Worm (Caenorhabditis elegans) whole organism, young adult: ENCODE results near the gene cest-32.

Experiments
- C06A6.2 ChIP-seq: fragments of 200-800 bp; sonication (Bioruptor generic); conservative IDR thresholded peaks from 2 replicates; pipeline ENCODE4 v1.3.6; 2022; ENCODE audit warnings: missing genetic modification characterization, missing compliant biosample characterization
- F10E7.11 ChIP-seq: sonication (generic microtip); optimal IDR thresholded peaks from 2 replicates; lab custom pipeline; 2017; ENCODE audit warnings: mild to moderate bottlenecking, missing genetic modification characterization, moderate library complexity, missing compliant biosample characterization
- F23B12.7 ChIP-seq: sonication (generic microtip); optimal IDR thresholded peaks from 2 replicates; lab custom pipeline; 2017; ENCODE audit warnings: missing genetic modification characterization, mild to moderate bottlenecking, missing compliant biosample characterization, antibody characterized with exemption, moderate library complexity; ENCODE audit not compliant: insufficient read depth
- F33H1.4 ChIP-seq: fragments of 200-800 bp; sonication (Bioruptor generic); IDR thresholded peaks from 2 replicates; pipeline ENCODE4 v1.3.6; 2022; ENCODE audit warnings: missing genetic modification reagents, missing genetic modification characterization, missing compliant biosample characterization
- F39B2.1 ChIP-seq: fragments of 200-800 bp; sonication (Bioruptor generic); IDR thresholded peaks from 2 replicates; pipeline ENCODE4 v1.3.6; 2022; ENCODE audit warnings: missing genetic modification reagents, missing genetic modification characterization, missing compliant biosample characterization
- F55B11.4 ChIP-seq: sonication (generic microtip); optimal IDR thresholded peaks from 2 replicates; lab custom pipeline; 2016; ENCODE audit warnings: missing compliant biosample characterization, missing genetic modification characterization, borderline replicate concordance; ENCODE audit not compliant: insufficient read depth
- F57A8.1 ChIP-seq: fragments of 200-800 bp; sonication (Bioruptor generic); optimal IDR thresholded peaks from 2 replicates; lab custom pipeline; 2018; ENCODE audit warnings: mild to moderate bottlenecking, missing genetic modification characterization, moderate library complexity, missing compliant biosample characterization
- T07F8.4 ChIP-seq: sonication (generic microtip); optimal IDR thresholded peaks from 2 replicates; lab custom pipeline; 2016; ENCODE audit warnings: mild to moderate bottlenecking, missing genetic modification characterization, moderate library complexity, missing compliant biosample characterization
- Y53G8AR.9 ChIP-seq: fragments of 200-800 bp; sonication (Bioruptor generic); conservative IDR thresholded peaks from 2 replicates; pipeline ENCODE4 v1.3.6; 2022; ENCODE audit warnings: missing genetic modification reagents, missing genetic modification characterization, missing compliant biosample characterization
- Y67H2A.10 ChIP-seq: fragments of 200-800 bp; sonication (Bioruptor generic); conservative IDR thresholded peaks from 2 replicates; pipeline ENCODE4 v1.3.6; 2022; ENCODE audit warnings: missing genetic modification reagents, missing genetic modification characterization, missing compliant biosample characterization
- Y79H2A.3 ChIP-seq: fragments of 200-800 bp; sonication (Bioruptor generic); conservative IDR thresholded peaks from 2 replicates; pipeline ENCODE4 v1.3.6; 2022; ENCODE audit warnings: missing genetic modification reagents, missing genetic modification characterization, missing compliant biosample characterization
- ama-1 ChIP-seq, 3 experiments: fragments of 150-350 bp in 1 of 3; sonication (generic microtip) in 2 of 3; optimal IDR thresholded peaks; 2 replicates each; lab custom pipeline; 2014 to 2018; ENCODE audit warnings: missing biosample characterization in 2 of 3, missing genetic modification characterization in 2 of 3, missing genetic modification reagents in 2 of 3
- aptf-2 ChIP-seq: fragments of 200-800 bp; sonication (Bioruptor generic); conservative IDR thresholded peaks from 2 replicates; pipeline ENCODE4 v1.3.6; 2022; ENCODE audit warnings: missing genetic modification reagents, missing genetic modification characterization, missing compliant biosample characterization
- aptf-3 ChIP-seq: fragments of 200-800 bp; sonication (Bioruptor generic); IDR thresholded peaks from 2 replicates; pipeline ENCODE4 v1.3.6; 2022; ENCODE audit warnings: missing genetic modification characterization, missing compliant biosample characterization
- athp-1 ChIP-seq: sonication (generic microtip); optimal IDR thresholded peaks from 2 replicates; lab custom pipeline; 2017; ENCODE audit warnings: mild to moderate bottlenecking, missing genetic modification characterization, missing compliant biosample characterization
- bed-1 ChIP-seq: fragments of 200-800 bp; sonication (Bioruptor generic); IDR thresholded peaks from 2 replicates; pipeline ENCODE4 v1.3.6; 2022; ENCODE audit warnings: missing genetic modification reagents, missing genetic modification characterization, missing compliant biosample characterization
- cebp-1 ChIP-seq, 2 experiments: fragments of 200-800 bp in 1 of 2; sonication (Bioruptor generic) in 1 of 2; sonication (generic microtip) in 1 of 2; IDR thresholded peaks in 1 of 2; optimal IDR thresholded peaks in 1 of 2; 2 replicates each; pipeline versions ENCODE4 v1.3.6 to Lab custom; 2017 to 2022; ENCODE audit warnings: missing compliant biosample characterization in 2 of 2, missing genetic modification characterization in 2 of 2, mild to moderate bottlenecking in 1 of 2, missing genetic modification reagents in 1 of 2, moderate library complexity in 1 of 2
- cebp-2 ChIP-seq: fragments of 200-800 bp; sonication (Bioruptor generic); IDR thresholded peaks from 2 replicates; pipeline ENCODE4 v1.3.6; 2022; ENCODE audit warnings: missing genetic modification characterization, missing compliant biosample characterization
- ceh-100 ChIP-seq: fragments of 200-800 bp; sonication (Bioruptor generic); IDR thresholded peaks from 2 replicates; pipeline ENCODE4 v1.3.6; 2022; ENCODE audit warnings: missing genetic modification reagents, missing genetic modification characterization, missing compliant biosample characterization
- ceh-27 ChIP-seq: fragments of 200-800 bp; sonication (Bioruptor generic); optimal IDR thresholded peaks from 2 replicates; lab custom pipeline; 2018; ENCODE audit warnings: mild to moderate bottlenecking, missing genetic modification characterization, moderate library complexity, missing compliant biosample characterization
- ceh-79 ChIP-seq: sonication (generic microtip); optimal IDR thresholded peaks from 2 replicates; lab custom pipeline; 2017; ENCODE audit warnings: mild to moderate bottlenecking, missing genetic modification characterization, missing compliant biosample characterization
- ceh-91 ChIP-seq: fragments of 200-800 bp; sonication (Bioruptor generic); IDR thresholded peaks from 2 replicates; pipeline ENCODE4 v1.3.6; 2022; ENCODE audit warnings: missing genetic modification reagents, missing genetic modification characterization, missing compliant biosample characterization
- dpl-1 ChIP-seq: fragments of 150-350 bp; optimal IDR thresholded peaks from 2 replicates; lab custom pipeline; 2014; ENCODE audit warnings: missing biosample characterization, missing genetic modification reagents, missing genetic modification characterization
- efl-1 ChIP-seq: fragments of 150-350 bp; optimal IDR thresholded peaks from 2 replicates; lab custom pipeline; 2014; ENCODE audit warnings: missing biosample characterization, missing genetic modification reagents, missing genetic modification characterization
- ekl-4 ChIP-seq: fragments of 200-800 bp; sonication (Bioruptor generic); IDR thresholded peaks from 2 replicates; pipeline ENCODE4 v1.3.6; 2022; ENCODE audit warnings: missing genetic modification reagents, missing genetic modification characterization, missing compliant biosample characterization
- hrde-1 ChIP-seq: sonication (generic microtip); optimal IDR thresholded peaks from 2 replicates; lab custom pipeline; 2016; ENCODE audit warnings: missing genetic modification characterization, mild to moderate bottlenecking, missing compliant biosample characterization, moderate library complexity, missing genotype, missing genetic modification reagents, borderline replicate concordance
- hsf-1 ChIP-seq: fragments of 200-800 bp; sonication (Bioruptor generic); IDR thresholded peaks from 2 replicates; pipeline ENCODE4 v1.3.6; 2022; ENCODE audit warnings: missing genetic modification reagents, missing genetic modification characterization, missing compliant biosample characterization
- lag-1 ChIP-seq: fragments of 200-800 bp; sonication (Bioruptor generic); IDR thresholded peaks from 2 replicates; pipeline ENCODE4 v1.3.6; 2022; ENCODE audit warnings: missing genetic modification reagents, missing genetic modification characterization, missing compliant biosample characterization
- lin-35 ChIP-seq, 3 experiments: fragments of 150-350 bp in 2 of 3; sonication (generic microtip) in 1 of 3; optimal IDR thresholded peaks; 2 replicates each; lab custom pipeline; 2014 to 2018; ENCODE audit warnings: missing biosample characterization in 3 of 3, missing genetic modification characterization in 3 of 3, missing genetic modification reagents in 3 of 3
- madf-3 ChIP-seq: fragments of 200-800 bp; sonication (Bioruptor generic); IDR thresholded peaks from 2 replicates; pipeline ENCODE4 v1.3.6; 2022; ENCODE audit warnings: missing genetic modification reagents, missing genetic modification characterization, missing compliant biosample characterization
- madf-8 ChIP-seq: fragments of 200-800 bp; sonication (Bioruptor generic); conservative IDR thresholded peaks from 2 replicates; pipeline ENCODE4 v1.3.6; 2022; ENCODE audit warnings: missing genetic modification reagents, missing genetic modification characterization, missing compliant biosample characterization
- mel-28 ChIP-seq: sonication (generic microtip); optimal IDR thresholded peaks from 2 replicates; lab custom pipeline; 2016; ENCODE audit warnings: borderline replicate concordance, mild to moderate bottlenecking, missing genetic modification characterization, missing compliant biosample characterization
- mxl-1 ChIP-seq: sonication (generic microtip); optimal IDR thresholded peaks from 2 replicates; lab custom pipeline; 2016; ENCODE audit warnings: missing genetic modification characterization, missing compliant biosample characterization
- nfya-1 ChIP-seq: sonication (generic microtip); optimal IDR thresholded peaks from 2 replicates; lab custom pipeline; 2017; ENCODE audit warnings: antibody characterized with exemption, missing compliant biosample characterization, missing genetic modification characterization, borderline replicate concordance; ENCODE audit not compliant: insufficient read depth
- pbrm-1 ChIP-seq: fragments of 200-800 bp; sonication (Bioruptor generic); IDR thresholded peaks from 2 replicates; pipeline ENCODE4 v1.3.6; 2022; ENCODE audit warnings: missing genetic modification reagents, missing genetic modification characterization, missing compliant biosample characterization
- rcor-1 ChIP-seq: fragments of 200-800 bp; sonication (Bioruptor generic); IDR thresholded peaks from 2 replicates; pipeline ENCODE4 v1.3.6; 2022; ENCODE audit warnings: missing genetic modification reagents, missing genetic modification characterization, missing compliant biosample characterization
- snpc-1.1 ChIP-seq: sonication (generic microtip); optimal IDR thresholded peaks from 2 replicates; lab custom pipeline; 2017; ENCODE audit warnings: missing genetic modification characterization, mild to moderate bottlenecking, missing compliant biosample characterization, antibody characterized with exemption, moderate library complexity, missing genotype, missing genetic modification reagents; ENCODE audit not compliant: insufficient read depth
- snpc-4 ChIP-seq, 5 experiments: fragments of 150-350 bp in 1 of 5; sonication (generic microtip) in 4 of 5; optimal IDR thresholded peaks; 2 replicates each; lab custom pipeline; 2014 to 2018; ENCODE audit warnings: missing genetic modification characterization in 5 of 5, missing biosample characterization in 3 of 5, antibody characterized with exemption in 2 of 5, mild to moderate bottlenecking in 2 of 5, missing compliant biosample characterization in 2 of 5, missing genotype in 2 of 5, moderate library complexity in 2 of 5, missing genetic modification reagents in 1 of 5
- somi-1 ChIP-seq: fragments of 200-800 bp; sonication (Bioruptor generic); optimal IDR thresholded peaks from 2 replicates; lab custom pipeline; 2018; ENCODE audit warnings: mild to moderate bottlenecking, missing genetic modification characterization, missing compliant biosample characterization
- tbp1 ChIP-seq: fragments of 200-800 bp; sonication (Bioruptor generic); optimal IDR thresholded peaks from 2 replicates; lab custom pipeline; 2018; ENCODE audit warnings: mild to moderate bottlenecking, missing genetic modification characterization, missing compliant biosample characterization
- unc-62 ChIP-seq: fragments of 150-350 bp; optimal IDR thresholded peaks from 2 replicates; lab custom pipeline; 2014; ENCODE audit warnings: missing biosample characterization, missing genetic modification reagents, missing genetic modification characterization
- zfh-2 ChIP-seq: fragments of 200-800 bp; sonication (Bioruptor generic); conservative IDR thresholded peaks from 2 replicates; pipeline ENCODE4 v1.3.6; 2022; ENCODE audit warnings: missing genetic modification reagents, missing genetic modification characterization, missing compliant biosample characterization
- ztf-25 ChIP-seq: fragments of 200-800 bp; sonication (Bioruptor generic); IDR thresholded peaks from 2 replicates; pipeline ENCODE4 v1.3.6; 2022; ENCODE audit warnings: missing genetic modification reagents, missing genetic modification characterization, missing compliant biosample characterization
- ztf-26 ChIP-seq: sonication (generic microtip); optimal IDR thresholded peaks from 2 replicates; lab custom pipeline; 2017; ENCODE audit warnings: missing genetic modification characterization, missing compliant biosample characterization
- ztf-3 ChIP-seq: fragments of 200-800 bp; sonication (Bioruptor generic); optimal IDR thresholded peaks from 2 replicates; lab custom pipeline; 2018; ENCODE audit warnings: mild to moderate bottlenecking, missing genetic modification characterization, missing compliant biosample characterization
- ztf-6 ChIP-seq: fragments of 200-800 bp; sonication (Bioruptor generic); IDR thresholded peaks from 2 replicates; pipeline ENCODE4 v1.3.6; 2022; ENCODE audit warnings: missing genetic modification reagents, missing genetic modification characterization, missing compliant biosample characterization

Gene cest-32

DNA sequence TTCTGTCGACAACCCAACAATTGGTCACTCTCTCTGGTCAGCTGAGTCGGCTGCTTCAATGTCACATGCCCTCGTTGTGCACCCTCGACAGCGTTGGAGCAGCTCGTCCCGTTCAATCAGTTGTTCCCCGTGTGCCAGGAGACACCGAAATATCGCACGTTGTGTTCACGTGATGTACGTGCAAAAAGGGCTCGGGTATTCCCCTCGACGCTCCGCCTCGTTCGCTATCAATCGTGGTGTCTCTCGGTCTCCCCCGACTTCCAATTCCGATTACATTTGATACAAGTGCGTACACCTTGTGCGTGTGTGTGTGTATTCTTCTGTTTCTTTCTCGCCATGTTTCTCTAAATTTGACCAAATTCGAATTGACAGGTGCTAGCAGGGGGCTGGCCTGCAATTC, 37.8 kb upstream of the cest-32 start (continued):
- TF ChIP-seq aptf-2 (GFP tag; lab: Robert Waterston, UW): no peak
- TF ChIP-seq mxl-1 (tag; lab: Kevin White, UChicago): no peak
- no peak for TF ChIP-seq ztf-25 (GFP tag; lab: Robert Waterston, UW)
- no peak for TF ChIP-seq ztf-26
- no peak for TF ChIP-seq F23B12.7 (tag; lab: Kevin White, UChicago)
- no peak for TF ChIP-seq nfya-1 (tag; lab: Kevin White, UChicago)
- peak; percentile 50; the same call in 1 of the 2 replicates for TF ChIP-seq Y53G8AR.9 (GFP tag; lab: Robert Waterston, UW)
- TF ChIP-seq unc-62 (GFP tag; lab: Kevin White, UChicago): peak; percentile 4
- no peak for TF ChIP-seq cebp-1 (GFP tag; IDR thresholded peaks at IDR 0.05; lab: Robert Waterston, UW)
- peak; percentile 81 for TF ChIP-seq cebp-1 (tag; optimal IDR thresholded peaks at IDR 0.05; lab: Kevin White, UChicago)
- no peak for TF ChIP-seq ceh-100 (GFP tag; lab: Robert Waterston, UW)
- no peak for TF ChIP-seq madf-8 (GFP tag; lab: Robert Waterston, UW)
- TF ChIP-seq rcor-1 (GFP tag; lab: Robert Waterston, UW): no peak
- TF ChIP-seq ztf-6 (GFP tag; lab: Robert Waterston, UW): 0 out of 2 replicates have a peak, but pooled peaks have one; percentile 10
- TF ChIP-seq ekl-4: 0 out of 2 replicates have a peak, but pooled peaks have one; percentile 44
- TF ChIP-seq ceh-79 (tag; lab: Kevin White, UChicago): no peak
- no peak for TF ChIP-seq lag-1
- TF ChIP-seq athp-1 (tag; lab: Kevin White, UChicago): no peak
- no peak for TF ChIP-seq efl-1 (GFP tag; lab: Kevin White, UChicago)
- no peak for TF ChIP-seq T07F8.4
- TF ChIP-seq pbrm-1: no peak
- no peak for TF ChIP-seq lin-35 (GFP tag; optimal IDR thresholded peaks at IDR 0.05; lab: Kevin White, UChicago)
- TF ChIP-seq Y79H2A.3: no peak
- no peak for TF ChIP-seq Y67H2A.10 (GFP tag; lab: Robert Waterston, UW)
- no peak for TF ChIP-seq dpl-1
- TF ChIP-seq F10E7.11: no peak
- no peak for TF ChIP-seq snpc-4 (GFP tag; optimal IDR thresholded peaks at IDR 0.05; lab: Kevin White, UChicago)
- TF ChIP-seq snpc-4 (tag; optimal IDR thresholded peaks at IDR 0.05; lab: Kevin White, UChicago): peak in 3 of 4 experiments; percentile 6 to 56 (median 37)
- TF ChIP-seq ama-1 (optimal IDR thresholded peaks at IDR 0.05; lab: Kevin White, UChicago): no peak
- no peak for TF ChIP-seq ama-1 (GFP tag; optimal IDR thresholded peaks at IDR 0.05; lab: Kevin White, UChicago)
- no peak for TF ChIP-seq F33H1.4
- TF ChIP-seq tbp1 (GFP tag; lab: Kevin White, UChicago): peak; percentile 39
- 0 out of 2 replicates have a peak, but pooled peaks have one; percentile 14 for TF ChIP-seq C06A6.2 (GFP tag; lab: Robert Waterston, UW)
- no peak for TF ChIP-seq aptf-3 (GFP tag; lab: Robert Waterston, UW)
- no peak for TF ChIP-seq mel-28 (tag; lab: Kevin White, UChicago)
- TF ChIP-seq ceh-27 (GFP tag; lab: Kevin White, UChicago): no peak
- TF ChIP-seq F57A8.1 (GFP tag; lab: Kevin White, UChicago): no peak
- no peak for TF ChIP-seq snpc-1.1 (tag; lab: Kevin White, UChicago)
- no peak for TF ChIP-seq hsf-1 (GFP tag; lab: Robert Waterston, UW)
- TF ChIP-seq hrde-1 (tag; lab: Kevin White, UChicago): no peak
- TF ChIP-seq F39B2.1 (GFP tag; lab: Robert Waterston, UW): no peak
- TF ChIP-seq ceh-91 (GFP tag; lab: Robert Waterston, UW): no peak
- no peak for TF ChIP-seq bed-1
- peak; percentile 86 for TF ChIP-seq zfh-2 (GFP tag; lab: Robert Waterston, UW)
- TF ChIP-seq ztf-3 (GFP tag; lab: Kevin White, UChicago): no peak
- TF ChIP-seq F55B11.4: no peak
- no peak for TF ChIP-seq madf-3 (GFP tag; lab: Robert Waterston, UW)
- no peak for TF ChIP-seq cebp-2 (GFP tag; lab: Robert Waterston, UW)
- TF ChIP-seq somi-1 (GFP tag; lab: Kevin White, UChicago): peak; percentile 81
